Fruit fly (Drosophila melanogaster): ENCODE measurements around the gene Ugt35B1.

Gene Ugt35B1

DNA sequence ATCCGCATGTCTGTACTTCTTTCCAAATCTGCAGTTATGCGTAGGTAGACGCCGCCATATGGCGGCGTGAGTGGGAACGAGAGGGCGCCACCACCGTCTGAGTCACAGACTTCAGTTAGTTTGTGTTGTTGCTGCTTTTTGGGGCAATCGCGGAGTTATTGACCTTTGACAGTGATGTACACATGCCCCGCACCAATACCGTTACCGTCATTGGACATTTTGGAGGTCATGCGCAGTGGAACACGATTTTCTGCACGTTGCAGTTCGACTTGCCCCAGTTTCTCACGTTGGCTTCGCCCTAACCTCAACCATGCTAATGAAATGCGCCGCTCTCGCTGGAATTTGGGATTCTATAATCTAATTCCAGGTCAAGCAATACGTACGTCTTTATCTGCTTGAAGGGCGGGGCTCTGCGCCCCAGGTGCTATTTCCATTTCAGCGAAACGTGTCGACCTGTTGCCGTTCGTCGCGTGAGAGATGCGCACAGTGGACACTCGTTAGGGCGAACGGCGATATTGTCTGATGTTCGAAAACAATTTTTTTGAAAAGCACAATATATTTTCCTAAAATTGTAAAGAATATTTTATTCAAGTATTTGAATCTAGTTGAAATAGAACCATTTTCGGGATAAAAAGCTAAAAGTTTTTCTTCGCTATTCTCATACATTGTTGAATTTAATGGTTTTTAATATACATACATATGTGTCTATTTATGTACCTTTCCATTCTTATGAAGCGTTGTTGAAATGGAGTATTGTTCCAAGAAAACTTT, 41.4 kb upstream of the Ugt35B1 start (continued):
- TF ChIP-seq Sox102F (GFP tag; optimal IDR thresholded peaks at IDR 0.05) (peak; percentile 75), MTF-1 (GFP tag; optimal IDR thresholded peaks at IDR 0.05; ENCODE audit: borderline replicate concordance) (no peak), CG11456 (GFP tag; IDR thresholded peaks at IDR 0.05) (peak; percentile 86), dm (GFP tag; optimal IDR thresholded peaks at IDR 0.05) (peak; percentile 97), CG32772 (GFP tag; IDR thresholded peaks at IDR 0.05) (peak; percentile 61), CG2120 (GFP tag; optimal IDR thresholded peaks at IDR 0.05) (peak; percentile 90), nmo (GFP tag; optimal IDR thresholded peaks at IDR 0.05) (peak; percentile 63), CG11723 (GFP tag; optimal IDR thresholded peaks at IDR 0.05) (no peak), dmrt99B (tag; optimal IDR thresholded peaks at IDR 0.05) (peak; percentile 74), CG5953 (GFP tag; IDR thresholded peaks at IDR 0.05) (peak; percentile 55), klu (GFP tag; IDR thresholded peaks at IDR 0.05) (peak; percentile 60), seq (GFP tag; IDR thresholded peaks at IDR 0.05) (peak; percentile 62), tin (GFP tag; optimal IDR thresholded peaks at IDR 0.05) (peak; percentile 73), CG9727 (GFP tag; optimal IDR thresholded peaks at IDR 0.05) (peak; percentile 61), Ssrp (tag; optimal IDR thresholded peaks at IDR 0.05) (peak; percentile 62), Dad (GFP tag; optimal IDR thresholded peaks at IDR 0.05) (peak; percentile 47), schlank (tag; optimal IDR thresholded peaks at IDR 0.05) (peak; percentile 25), btn (GFP tag; optimal IDR thresholded peaks at IDR 0.05) (no peak), gcm2 (GFP tag; optimal IDR thresholded peaks at IDR 0.05) (peak; percentile 18), Deaf1 (tag; optimal IDR thresholded peaks at IDR 0.05) (peak; percentile 35), Antp (GFP tag; optimal IDR thresholded peaks at IDR 0.05) (peak; percentile 65), ftz-f1 (GFP tag; optimal IDR thresholded peaks at IDR 0.05) (peak; percentile 60), CG4282 (GFP tag; optimal IDR thresholded peaks at IDR 0.05) (peak; percentile 14), CG17328 (GFP tag; IDR thresholded peaks at IDR 0.05) (peak; percentile 78), CG6654 (GFP tag; optimal IDR thresholded peaks at IDR 0.05) (peak; percentile 19), pzg (GFP tag; optimal IDR thresholded peaks at IDR 0.05) (peak; percentile 20), Meics (GFP tag; optimal IDR thresholded peaks at IDR 0.05) (peak; percentile 76), Sry-δ (GFP tag; optimal IDR thresholded peaks at IDR 0.05) (peak; percentile 34), B-H1 (GFP tag; IDR thresholded peaks at IDR 0.05) (peak; percentile 65; the same call in 2 of the 3 replicates), CG2129 (GFP tag; IDR thresholded peaks at IDR 0.05; ENCODE audit: partially characterized antibody) (no peak), CG11093 (GFP tag; IDR thresholded peaks at IDR 0.05) (peak; percentile 57; the same call in 1 of the 3 replicates), Scr (GFP tag; IDR thresholded peaks at IDR 0.05; ENCODE audit: partially characterized antibody) (no peak), psq (GFP tag; optimal IDR thresholded peaks at IDR 0.05) (peak; percentile 40), sens (GFP tag) (peak; percentile 92), HHEX (GFP tag; optimal IDR thresholded peaks at IDR 0.05) (peak; percentile 60), Nf-YB (GFP tag; optimal IDR thresholded peaks at IDR 0.05) (peak; percentile 9), D (optimal IDR thresholded peaks at IDR 0.05) (no peak), D (GFP tag; optimal IDR thresholded peaks at IDR 0.05) (peak; percentile 25), peb (GFP tag; IDR thresholded peaks at IDR 0.05) (peak; percentile 45; the same call in 1 of the 2 replicates), NC2β (GFP tag; optimal IDR thresholded peaks at IDR 0.05) (peak; percentile 48), B-H2 (GFP tag; optimal IDR thresholded peaks at IDR 0.05) (peak; percentile 56), CG1602 (GFP tag; optimal IDR thresholded peaks at IDR 0.05) (peak; percentile 23), CG4360 (GFP tag; IDR thresholded peaks at IDR 0.05) (peak; percentile 73), nom (GFP tag; optimal IDR thresholded peaks at IDR 0.05) (peak; percentile 1), zen (tag; optimal IDR thresholded peaks at IDR 0.05) (peak; percentile 53), CG4617 (GFP tag; optimal IDR thresholded peaks at IDR 0.05; ENCODE audit: borderline replicate concordance) (peak; percentile 65), CG4424 (GFP tag; optimal IDR thresholded peaks at IDR 0.05) (peak; percentile 71), Elba2 (GFP tag; optimal IDR thresholded peaks at IDR 0.05) (no peak), CG7745 (tag; optimal IDR thresholded peaks at IDR 0.05) (no peak), toy (GFP tag; IDR thresholded peaks at IDR 0.05) (peak; percentile 35; the same call in 1 of the 2 replicates)
